Worm (Caenorhabditis elegans): ENCODE measurements around the gene pkc-2.
A peak's percentile ranks its signal among the peaks of the same experiment; 100 is the strongest.

Gene pkc-2

ce11 chrX:9391345-9391744, 26.7 kb downstream of the pkc-2 start, which contains the start of gene C23F12.3:
Gene C23F12.3, plus strand, starts transcription at chrX:9391645.
- TF ChIP-seq nhr-76 (tag; optimal IDR thresholded peaks at IDR 0.05) (no peak), ama-1 (optimal IDR thresholded peaks at IDR 0.05) (no peak), lin-39 (tag; optimal IDR thresholded peaks at IDR 0.05) (no peak), nhr-23 (tag; optimal IDR thresholded peaks at IDR 0.05) (no peak)

DNA sequence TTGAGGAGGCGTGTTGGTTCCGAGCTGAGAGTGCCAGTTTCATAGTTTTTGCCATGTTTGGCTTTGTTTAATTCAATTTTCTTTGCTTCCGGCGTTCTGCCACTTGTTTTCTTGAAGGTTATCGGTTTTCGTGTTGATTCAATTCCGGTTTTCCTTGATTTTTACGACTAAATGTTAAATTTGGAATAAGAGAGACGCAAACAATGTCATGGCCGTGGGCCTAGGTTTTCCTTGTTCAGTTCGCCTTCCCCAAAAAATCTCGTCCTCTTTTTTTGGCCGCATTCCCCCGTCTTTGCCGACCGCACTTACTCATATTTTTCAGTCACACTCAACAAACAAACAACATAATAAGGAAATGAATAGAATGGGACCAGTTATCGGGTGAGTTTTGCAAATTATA, 29.1 kb downstream of the pkc-2 start, which contains the start of gene C23F12.9:
C23F12.9 (plus strand) TSS at position 301 of the 400 bp plus-strand sequence.
- TF ChIP-seq fos-1 (tag; optimal IDR thresholded peaks at IDR 0.05) (no peak), tbx-2 (tag; optimal IDR thresholded peaks at IDR 0.05) (no peak), aly-2 (tag; optimal IDR thresholded peaks at IDR 0.05) (no peak), ama-1 (optimal IDR thresholded peaks at IDR 0.05) (no peak), nhr-237 (tag; optimal IDR thresholded peaks at IDR 0.05) (no peak), ceh-9 (tag; optimal IDR thresholded peaks at IDR 0.05) (no peak)

- TF ChIP-seq ZK546.5 (tag; optimal IDR thresholded peaks at IDR 0.05) = no peak
- TF ChIP-seq elt-2 (tag; optimal IDR thresholded peaks at IDR 0.05) = no peak
- TF ChIP-seq nhr-28 (tag; optimal IDR thresholded peaks at IDR 0.05) = no peak
- no peak for TF ChIP-seq ztf-4 (tag; optimal IDR thresholded peaks at IDR 0.05)
- TF ChIP-seq nhr-67 (tag; optimal IDR thresholded peaks at IDR 0.05) = no peak
- TF ChIP-seq lsy-12 (tag; optimal IDR thresholded peaks at IDR 0.05) = no peak
- TF ChIP-seq nhr-237 (tag; optimal IDR thresholded peaks at IDR 0.05) = no peak
- TF ChIP-seq snpc-4 (tag; optimal IDR thresholded peaks at IDR 0.05) = no peak
- TF ChIP-seq egl-5 (tag; optimal IDR thresholded peaks at IDR 0.05) = no peak
- no peak for TF ChIP-seq tbx-2 (tag; optimal IDR thresholded peaks at IDR 0.05)
- no peak for TF ChIP-seq ama-1 (optimal IDR thresholded peaks at IDR 0.05)
- TF ChIP-seq nhr-43 (tag; optimal IDR thresholded peaks at IDR 0.05; ENCODE audit: poor library complexity, severe bottlenecking) = no peak
- TF ChIP-seq hmg-11 (tag; optimal IDR thresholded peaks at IDR 0.05) = no peak
- no peak for TF ChIP-seq R02D3.7 (tag; optimal IDR thresholded peaks at IDR 0.05)
- TF ChIP-seq nhr-23 (tag; optimal IDR thresholded peaks at IDR 0.05) = no peak
- no peak for TF ChIP-seq skn-1 (tag; optimal IDR thresholded peaks at IDR 0.05)
- TF ChIP-seq mdl-1 (tag; optimal IDR thresholded peaks at IDR 0.05) = no peak
- TF ChIP-seq nhr-25 (tag; optimal IDR thresholded peaks at IDR 0.05) = no peak
- no peak for TF ChIP-seq fkh-2 (tag; optimal IDR thresholded peaks at IDR 0.05)
Observed at ce11 chrX:9397401-9397800, 32.8 kb downstream of the pkc-2 start, which contains the start of gene fln-2. Gene fln-2, plus strand, starts transcription at chrX:9397701.

DNA sequence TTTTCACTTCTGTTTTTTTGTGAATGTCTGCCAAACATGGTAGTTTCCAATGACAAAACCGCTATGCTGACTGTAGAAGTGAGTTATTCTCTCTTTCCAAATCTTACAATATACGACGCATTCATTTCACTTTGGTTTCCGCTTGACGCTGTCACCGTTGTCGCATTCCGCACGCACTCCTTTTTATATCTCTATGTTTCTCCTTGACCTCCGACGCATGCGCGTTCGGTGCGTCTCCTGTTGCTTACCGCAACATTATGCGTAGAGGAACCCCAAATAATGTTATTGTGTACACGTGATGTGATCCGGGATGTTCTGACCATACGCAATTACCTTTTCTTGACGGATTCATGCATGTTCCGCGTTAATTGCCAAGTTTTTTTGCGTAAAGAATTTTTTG, 37.3 kb downstream of the pkc-2 start:
- TF ChIP-seq ztf-11 (tag; optimal IDR thresholded peaks at IDR 0.05) (no peak), nhr-23 (tag; optimal IDR thresholded peaks at IDR 0.05) (peak; percentile 59), nhr-25 (tag; optimal IDR thresholded peaks at IDR 0.05) (peak; percentile 79)

DNA sequence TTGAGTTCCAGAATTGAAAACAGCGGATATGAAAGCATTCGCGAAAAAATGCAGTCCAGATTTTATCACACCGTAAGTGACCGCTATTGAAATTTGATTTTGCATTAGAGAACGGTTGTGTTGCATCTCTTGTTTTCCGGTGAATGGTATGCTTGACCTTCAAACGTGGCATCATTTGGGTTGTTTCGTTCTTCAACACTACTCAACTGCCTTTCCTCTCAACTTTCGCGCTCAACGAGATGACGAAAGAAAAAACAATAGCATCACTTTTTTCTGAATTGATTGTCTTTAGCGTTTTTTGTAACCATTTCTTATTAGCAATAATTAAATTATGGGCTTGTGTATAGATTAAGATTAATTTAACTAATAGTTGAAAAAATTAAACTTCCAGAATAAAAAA, 37.8 kb downstream of the pkc-2 start:
- peak; percentile 45 for TF ChIP-seq nhr-25 (tag; optimal IDR thresholded peaks at IDR 0.05)
- no peak for TF ChIP-seq ceh-9 (tag; optimal IDR thresholded peaks at IDR 0.05)
- TF ChIP-seq egl-5 (tag; optimal IDR thresholded peaks at IDR 0.05) = no peak
- no peak for TF ChIP-seq nhr-28 (tag; optimal IDR thresholded peaks at IDR 0.05)
- no peak for TF ChIP-seq nhr-43 (tag; optimal IDR thresholded peaks at IDR 0.05; ENCODE audit: poor library complexity, severe bottlenecking)

- TF ChIP-seq nfya-1 (tag; optimal IDR thresholded peaks at IDR 0.05; ENCODE audit: insufficient read depth) = no peak
- TF ChIP-seq aly-2 (tag; optimal IDR thresholded peaks at IDR 0.05) = no peak
- no peak for TF ChIP-seq elt-2 (tag; optimal IDR thresholded peaks at IDR 0.05)
- TF ChIP-seq nhr-67 (tag; optimal IDR thresholded peaks at IDR 0.05) = no peak
- no peak for TF ChIP-seq ceh-28 (tag; optimal IDR thresholded peaks at IDR 0.05)
- no peak for TF ChIP-seq pqm-1 (tag; optimal IDR thresholded peaks at IDR 0.05)
- TF ChIP-seq mml-1 (tag; optimal IDR thresholded peaks at IDR 0.05) = no peak
- TF ChIP-seq fkh-10 (GFP tag; optimal IDR thresholded peaks at IDR 0.05) = no peak
- no peak for TF ChIP-seq ztf-4 (tag; optimal IDR thresholded peaks at IDR 0.05)
- TF ChIP-seq nhr-23 (tag; optimal IDR thresholded peaks at IDR 0.05) = peak; percentile 76
- TF ChIP-seq nhr-25 (tag; optimal IDR thresholded peaks at IDR 0.05) = peak; percentile 90
- no peak for TF ChIP-seq zag-1 (tag; optimal IDR thresholded peaks at IDR 0.05)
- TF ChIP-seq R02D3.7 (tag; optimal IDR thresholded peaks at IDR 0.05) = no peak
- TF ChIP-seq ama-1 (optimal IDR thresholded peaks at IDR 0.05) = no peak
- no peak for TF ChIP-seq ztf-11 (tag; optimal IDR thresholded peaks at IDR 0.05)
- TF ChIP-seq mdl-1 (tag; optimal IDR thresholded peaks at IDR 0.05) = no peak
- TF ChIP-seq fkh-2 (tag; optimal IDR thresholded peaks at IDR 0.05) = no peak
- no peak for TF ChIP-seq fos-1 (tag; optimal IDR thresholded peaks at IDR 0.05)
- TF ChIP-seq lin-39 (tag; optimal IDR thresholded peaks at IDR 0.05) = no peak
- no peak for TF ChIP-seq eor-1 (tag; optimal IDR thresholded peaks at IDR 0.05)
- TF ChIP-seq nhr-76 (tag; optimal IDR thresholded peaks at IDR 0.05) = no peak
- no peak for TF ChIP-seq hmg-11 (tag; optimal IDR thresholded peaks at IDR 0.05)
- peak in 1 of 3 experiments; percentile 81 for TF ChIP-seq elt-3 (tag; optimal IDR thresholded peaks at IDR 0.05)
- TF ChIP-seq ceh-16 (tag; optimal IDR thresholded peaks at IDR 0.05) = no peak
- TF ChIP-seq nhr-237 (tag; optimal IDR thresholded peaks at IDR 0.05) = no peak
- no peak for TF ChIP-seq unc-62 (GFP tag; optimal IDR thresholded peaks at IDR 0.05)
- peak; percentile 72 for TF ChIP-seq nhr-43 (tag; optimal IDR thresholded peaks at IDR 0.05; ENCODE audit: poor library complexity, severe bottlenecking)
- TF ChIP-seq jun-1 (tag; optimal IDR thresholded peaks at IDR 0.05) = no peak
Observed at ce11 chrX:9403622-9404255, 39.1 kb downstream of the pkc-2 start.

All from whole organism, L3 larva.